Fruit fly (Drosophila melanogaster) whole organism, wandering third instar larva: ENCODE results near the gene CG15408.

Experiments used
- Abd-B ChIP-seq: fragments of >200 bp; optimal IDR thresholded peaks from 2 replicates; lab custom pipeline; 2017; ENCODE audit warnings: missing biosample characterization, missing genetic modification characterization
- CrebA ChIP-seq: fragments of 200-800 bp; sonication (Bioruptor generic); optimal IDR thresholded peaks from 2 replicates; lab custom pipeline; 2016; ENCODE audit warnings: missing biosample characterization, mild to moderate bottlenecking, missing genetic modification characterization, borderline replicate concordance
- Dfd ChIP-seq: fragments of >200 bp; optimal IDR thresholded peaks from 2 replicates; lab custom pipeline; 2017; ENCODE audit warnings: missing biosample characterization, missing genetic modification characterization
- Dif ChIP-seq: fragments of 200-275, 200-300 bp; sonication (Bioruptor generic); optimal IDR thresholded peaks from 2 replicates; lab custom pipeline; 2018; ENCODE audit warnings: missing biosample characterization, missing genetic modification characterization; ENCODE audit not compliant: partially characterized antibody
- GATAd ChIP-seq: sonication (Bioruptor generic); optimal IDR thresholded peaks from 2 replicates; lab custom pipeline; 2016; ENCODE audit warnings: missing biosample characterization, missing genetic modification characterization
- HLH106 ChIP-seq: fragments of 200-800 bp; optimal IDR thresholded peaks from 3 replicates; lab custom pipeline; 2019; ENCODE audit warnings: missing biosample characterization, mild to moderate bottlenecking, missing genetic modification characterization, moderate library complexity
- Hnf4 ChIP-seq: fragments of 200-800 bp; sonication (Bioruptor generic); optimal IDR thresholded peaks from 2 replicates; lab custom pipeline; 2016; ENCODE audit warnings: missing biosample characterization, mild to moderate bottlenecking, missing genetic modification characterization
- Hr78 ChIP-seq: fragments of >200 bp; optimal IDR thresholded peaks from 2 replicates; lab custom pipeline; 2017; ENCODE audit warnings: missing biosample characterization, missing genetic modification characterization
- Jra ChIP-seq: sonication (Bioruptor generic); optimal IDR thresholded peaks from 2 replicates; lab custom pipeline; 2016; ENCODE audit warnings: missing biosample characterization, missing genetic modification characterization
- Mio ChIP-seq: sonication (Bioruptor generic); optimal IDR thresholded peaks from 2 replicates; lab custom pipeline; 2016; ENCODE audit warnings: missing biosample characterization, missing genetic modification characterization
- Myc ChIP-seq: fragments of >200 bp; optimal IDR thresholded peaks from 2 replicates; lab custom pipeline; 2017
- N ChIP-seq: fragments of >200 bp; optimal IDR thresholded peaks from 2 replicates; lab custom pipeline; 2018; ENCODE audit warnings: missing biosample characterization, missing external identifiers, missing genetic modification characterization
- OdsH ChIP-seq: fragments of 200-800 bp; sonication (Bioruptor generic); optimal IDR thresholded peaks from 2 replicates; lab custom pipeline; 2016; ENCODE audit warnings: missing biosample characterization, mild to moderate bottlenecking, missing genetic modification characterization
- Rel ChIP-seq, 2 experiments: fragments of 200-800 bp; sonication (Bioruptor generic) in 1 of 2; optimal IDR thresholded peaks; 2 replicates in 1 of 2; 3 replicates in 1 of 2; lab custom pipeline; 2016 to 2019; ENCODE audit warnings: mild to moderate bottlenecking in 2 of 2, missing biosample characterization in 2 of 2, missing genetic modification characterization in 2 of 2, moderate library complexity in 1 of 2
- Sp1 ChIP-seq: fragments of 200-800 bp; sonication (Bioruptor generic); optimal IDR thresholded peaks from 3 replicates; lab custom pipeline; 2019; ENCODE audit warnings: missing biosample characterization, mild to moderate bottlenecking, missing genetic modification characterization, moderate library complexity
- Vsx2 ChIP-seq: fragments of 200-300, 225-300 bp; sonication (Bioruptor generic); optimal IDR thresholded peaks from 2 replicates; lab custom pipeline; 2018; ENCODE audit warnings: missing biosample characterization, missing genetic modification characterization; ENCODE audit not compliant: partially characterized antibody
- br ChIP-seq: fragments of 200-800 bp; sonication (Bioruptor generic); optimal IDR thresholded peaks from 2 replicates; lab custom pipeline; 2016; ENCODE audit warnings: missing biosample characterization, missing genetic modification characterization
- brk ChIP-seq: fragments of 200-800 bp; sonication (Bioruptor generic); optimal IDR thresholded peaks from 2 replicates; lab custom pipeline; 2016; ENCODE audit warnings: missing biosample characterization, mild to moderate bottlenecking, missing genetic modification characterization
- dl ChIP-seq, 2 experiments: fragments of 175-275, 200-275 bp in 1 of 2; fragments of 200-275 bp in 1 of 2; sonication (Bioruptor generic); optimal IDR thresholded peaks; lab custom pipeline; 2018; ENCODE audit warnings: mild to moderate bottlenecking in 2 of 2, missing biosample characterization in 2 of 2, missing genetic modification characterization in 2 of 2, moderate library complexity in 2 of 2; ENCODE audit not compliant: partially characterized antibody in 2 of 2, insufficient read depth in 1 of 2
- dmrt93B ChIP-seq: fragments of 200-800 bp; sonication (Bioruptor generic); optimal IDR thresholded peaks from 2 replicates; lab custom pipeline; 2018; ENCODE audit warnings: missing biosample characterization, mild to moderate bottlenecking, missing genetic modification characterization
- dsf ChIP-seq: sonication (Bioruptor generic); optimal IDR thresholded peaks from 2 replicates; lab custom pipeline; 2016; ENCODE audit warnings: missing biosample characterization, missing genetic modification characterization, borderline replicate concordance
- ey ChIP-seq: fragments of 200-800 bp; sonication (Bioruptor generic); optimal IDR thresholded peaks from 2 replicates; lab custom pipeline; 2016; ENCODE audit warnings: missing biosample characterization, missing genetic modification characterization
- foxo ChIP-seq, 2 experiments: fragments of 200-800 bp; sonication (Bioruptor generic); optimal IDR thresholded peaks; 2 replicates in 1 of 2; 3 replicates in 1 of 2; lab custom pipeline; 2016 to 2017; ENCODE audit warnings: missing biosample characterization in 2 of 2, missing genetic modification characterization in 2 of 2
- fru ChIP-seq: fragments of 200-800 bp; sonication (Bioruptor generic); optimal IDR thresholded peaks from 3 replicates; lab custom pipeline; 2016; ENCODE audit warnings: missing biosample characterization, mild to moderate bottlenecking, missing genetic modification characterization
- h ChIP-seq: fragments of 200-800 bp; sonication (Bioruptor generic); optimal IDR thresholded peaks from 3 replicates; lab custom pipeline; 2016; ENCODE audit warnings: missing biosample characterization, mild to moderate bottlenecking, missing genetic modification characterization
- lola ChIP-seq: fragments of >200 bp; optimal IDR thresholded peaks from 2 replicates; lab custom pipeline; 2017; ENCODE audit warnings: missing biosample characterization, missing genetic modification characterization
- psq ChIP-seq: fragments of 200-800 bp; sonication (Bioruptor generic); optimal IDR thresholded peaks from 3 replicates; lab custom pipeline; 2017; ENCODE audit warnings: missing biosample characterization, mild to moderate bottlenecking, missing genetic modification characterization, moderate library complexity
- rgr ChIP-seq: fragments of 200-800 bp; sonication (Bioruptor generic); optimal IDR thresholded peaks from 3 replicates; lab custom pipeline; 2016; ENCODE audit warnings: missing biosample characterization, mild to moderate bottlenecking, missing genetic modification characterization
- sage ChIP-seq: fragments of 200-800 bp; sonication (Bioruptor generic); optimal IDR thresholded peaks from 2 replicates; lab custom pipeline; 2016; ENCODE audit warnings: missing biosample characterization, mild to moderate bottlenecking, missing genetic modification characterization
- usp ChIP-seq: fragments of >200 bp; optimal IDR thresholded peaks from 2 replicates; lab custom pipeline; 2017; ENCODE audit warnings: missing biosample characterization, missing genetic modification characterization
- woc ChIP-seq: sonication (Bioruptor generic); optimal IDR thresholded peaks from 2 replicates; lab custom pipeline; 2016; ENCODE audit warnings: missing biosample characterization, mild to moderate bottlenecking, missing genetic modification characterization

Gene CG15408

DNA sequence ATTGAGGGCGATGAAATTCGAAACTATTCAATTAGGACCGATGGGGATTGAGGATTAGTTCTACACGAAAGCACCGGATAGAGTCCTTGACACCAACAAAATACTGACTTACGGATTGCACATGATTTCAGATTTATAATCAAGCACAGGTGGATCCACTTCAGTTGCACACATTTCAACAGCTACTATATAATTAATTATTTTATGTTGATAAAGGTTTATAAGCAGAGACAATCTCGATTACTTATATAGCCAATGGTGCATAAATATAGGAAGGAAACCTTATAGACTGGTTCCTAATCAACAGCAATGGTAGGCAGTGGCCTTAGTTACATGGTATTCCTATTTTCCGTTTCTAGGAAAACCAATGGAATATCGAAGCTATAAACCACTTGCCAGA lies 35.8 kb downstream of the CG15408 start:
- TF ChIP-seq dmrt93B (GFP tag; lab: Kevin White, UChicago): no peak
- TF ChIP-seq rgr (GFP tag; lab: Kevin White, UChicago): no peak
- TF ChIP-seq Myc: no peak
- no peak for TF ChIP-seq dl (GFP tag; optimal IDR thresholded peaks at IDR 0.05; lab: Kevin White, UChicago; ENCODE audit: insufficient read depth in 1 of 2, partially characterized antibody in 2 of 2)
- no peak for TF ChIP-seq foxo (GFP tag; optimal IDR thresholded peaks at IDR 0.05; lab: Kevin White, UChicago)
- TF ChIP-seq HLH106 (tag; lab: Kevin White, UChicago): no peak
- no peak for TF ChIP-seq Hr78 (GFP tag; lab: Kevin White, UChicago)
- TF ChIP-seq psq: no peak
- TF ChIP-seq lola (GFP tag; lab: Kevin White, UChicago): no peak
- TF ChIP-seq Sp1 (GFP tag; lab: Kevin White, UChicago): no peak
- TF ChIP-seq h (GFP tag; lab: Kevin White, UChicago): no peak
- TF ChIP-seq OdsH (GFP tag; lab: Kevin White, UChicago): no peak
- TF ChIP-seq GATAd: no peak
- TF ChIP-seq dsf: no peak
- TF ChIP-seq N (GFP tag; lab: Kevin White, UChicago): no peak
- TF ChIP-seq ey: no peak
- no peak for TF ChIP-seq usp (GFP tag; lab: Kevin White, UChicago)

DNA sequence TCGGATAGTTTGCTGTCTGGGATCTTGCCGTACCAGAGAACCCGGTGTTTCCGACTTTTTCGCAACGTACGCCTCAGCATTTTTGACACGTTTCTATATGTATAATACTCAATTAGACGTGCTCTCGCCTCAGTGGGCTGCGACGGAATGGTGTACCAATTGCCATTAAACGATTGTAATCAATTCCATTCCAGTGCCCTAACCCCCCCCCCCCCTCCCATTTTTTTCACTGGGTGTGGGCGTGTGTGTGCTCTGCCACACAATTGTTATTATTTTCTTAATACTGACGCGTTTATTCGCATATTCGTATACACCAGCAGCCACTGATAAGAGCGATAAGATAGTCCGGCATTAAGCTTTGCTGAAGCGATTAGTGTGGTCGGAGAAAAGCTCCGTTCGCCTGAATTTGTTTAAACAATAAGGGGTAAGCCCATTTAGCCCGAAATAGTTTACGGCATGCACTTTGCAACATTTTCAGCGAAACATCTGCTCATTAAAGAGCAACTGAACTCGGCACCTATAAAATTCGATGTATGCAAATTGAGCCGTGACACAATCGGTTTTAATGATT lies 36.6 kb downstream of the CG15408 start:
- TF ChIP-seq Sp1 (GFP tag; lab: Kevin White, UChicago) (peak; percentile 18), fru (peak; percentile 12), N (GFP tag; lab: Kevin White, UChicago) (no peak), Dif (GFP tag; lab: Kevin White, UChicago) (no peak), h (GFP tag; lab: Kevin White, UChicago) (peak; percentile 50), Dfd (no peak), foxo (GFP tag; optimal IDR thresholded peaks at IDR 0.05; lab: Kevin White, UChicago) (no peak), sage (GFP tag; lab: Kevin White, UChicago) (no peak), ey (no peak), Rel (GFP tag; optimal IDR thresholded peaks at IDR 0.05; lab: Kevin White, UChicago) (no peak), Rel (tag; optimal IDR thresholded peaks at IDR 0.05; lab: Kevin White, UChicago) (peak; percentile 77), OdsH (GFP tag; lab: Kevin White, UChicago) (no peak)

- TF ChIP-seq CrebA (GFP tag; lab: Kevin White, UChicago): no peak
- no peak for TF ChIP-seq Jra (GFP tag; lab: Kevin White, UChicago)
- TF ChIP-seq ey: no peak
- no peak for TF ChIP-seq Abd-B (GFP tag; lab: Kevin White, UChicago)
- no peak for TF ChIP-seq br
- TF ChIP-seq N (GFP tag; lab: Kevin White, UChicago): no peak
- no peak for TF ChIP-seq woc (GFP tag; lab: Kevin White, UChicago)
- TF ChIP-seq HLH106 (tag; lab: Kevin White, UChicago): no peak
- TF ChIP-seq h (GFP tag; lab: Kevin White, UChicago): no peak
- TF ChIP-seq Hnf4 (GFP tag; lab: Kevin White, UChicago): no peak
Measured at dm6 chr2L:3369822-3370221, 37.2 kb downstream of the CG15408 start.

dm6 chr2L:3370920-3371319 lies 38.3 kb downstream of the CG15408 start:
- no peak for TF ChIP-seq GATAd
- TF ChIP-seq brk (GFP tag; lab: Kevin White, UChicago): no peak
- no peak for TF ChIP-seq Jra (GFP tag; lab: Kevin White, UChicago)
- no peak for TF ChIP-seq OdsH (GFP tag; lab: Kevin White, UChicago)
- no peak for TF ChIP-seq Mio
- TF ChIP-seq psq: no peak
- TF ChIP-seq Myc: no peak
- TF ChIP-seq Vsx2 (GFP tag; lab: Kevin White, UChicago): no peak
- TF ChIP-seq fru: no peak
- TF ChIP-seq Dfd: no peak
- no peak for TF ChIP-seq Sp1 (GFP tag; lab: Kevin White, UChicago)
- no peak for TF ChIP-seq HLH106 (tag; lab: Kevin White, UChicago)
- no peak for TF ChIP-seq dsf
- TF ChIP-seq N (GFP tag; lab: Kevin White, UChicago): no peak
- no peak for TF ChIP-seq Hr78 (GFP tag; lab: Kevin White, UChicago)
